Worm (Caenorhabditis elegans): ENCODE results near the gene sut-2.

DNA sequence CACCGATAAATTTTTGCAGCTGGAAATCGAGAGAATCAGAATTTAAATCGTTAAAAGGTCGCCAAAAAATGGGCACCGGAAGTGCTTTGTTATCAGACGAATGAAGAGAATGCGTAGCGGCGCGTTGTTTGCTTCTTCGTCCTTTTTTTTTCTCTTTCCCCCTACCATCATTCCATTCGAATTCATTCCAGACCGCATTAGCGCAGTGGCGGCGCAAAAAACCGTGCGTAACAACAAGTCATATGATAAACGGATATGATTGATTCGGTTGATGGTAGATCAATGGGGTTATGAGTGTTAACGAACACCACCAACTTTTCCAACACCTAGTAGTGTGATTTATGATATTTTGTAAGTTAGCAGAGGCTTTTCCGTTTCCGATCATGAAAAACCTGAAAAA is 46.5 kb downstream of the sut-2 start:
- TF ChIP-seq aly-2 (tag; optimal IDR thresholded peaks at IDR 0.05), result no peak
- TF ChIP-seq nhr-76 (tag; optimal IDR thresholded peaks at IDR 0.05), result no peak
- TF ChIP-seq lin-15B (tag; optimal IDR thresholded peaks at IDR 0.05), result no peak
- no peak for TF ChIP-seq unc-62 (GFP tag; optimal IDR thresholded peaks at IDR 0.05 in 1 of 2)
- no peak for TF ChIP-seq unc-62 (tag; optimal IDR thresholded peaks at IDR 0.05)
- TF ChIP-seq lin-13 (GFP tag; optimal IDR thresholded peaks at IDR 0.05), result no peak
- TF ChIP-seq dpl-1 (GFP tag; optimal IDR thresholded peaks at IDR 0.05), result no peak
- TF ChIP-seq rbr-2 (tag; optimal IDR thresholded peaks at IDR 0.05), result no peak

All from whole organism, L4 larva.